Worm (Caenorhabditis elegans) whole organism, midembryonic: ENCODE measurements around the gene nhr-214.

Experiments used
- T22C8.4 ChIP-seq: fragments of 200-800 bp; sonication (Bioruptor generic); IDR thresholded peaks from 2 replicates; pipeline ENCODE4 v1.3.6; 2022; ENCODE audit warnings: missing genetic modification characterization, missing compliant biosample characterization
- cog-1 ChIP-seq: sonication (generic microtip); optimal IDR thresholded peaks from 2 replicates; lab custom pipeline; 2016; ENCODE audit warnings: missing genetic modification characterization, missing compliant biosample characterization
- flt-1 ChIP-seq: fragments of 200-800 bp; sonication (Bioruptor generic); IDR thresholded peaks from 2 replicates; pipeline ENCODE4 v1.3.6; 2022; ENCODE audit warnings: missing genetic modification characterization, missing compliant biosample characterization
- klf-2 ChIP-seq: fragments of 200-800 bp; sonication (Bioruptor generic); conservative IDR thresholded peaks from 2 replicates; pipeline ENCODE4 v1.3.6; 2022; ENCODE audit warnings: missing genetic modification reagents, missing genetic modification characterization, missing compliant biosample characterization
- med-1 ChIP-seq: sonication (generic microtip); optimal IDR thresholded peaks from 2 replicates; lab custom pipeline; 2017; ENCODE audit warnings: missing genetic modification characterization, mild to moderate bottlenecking, missing compliant biosample characterization, antibody characterized with exemption, missing genetic modification reagents; ENCODE audit not compliant: insufficient read depth
- ref-1 ChIP-seq: fragments of 200-800 bp; sonication (Bioruptor generic); conservative IDR thresholded peaks from 2 replicates; pipeline ENCODE4 v1.3.6; 2022; ENCODE audit warnings: missing genetic modification reagents, missing genetic modification characterization, missing compliant biosample characterization
- tab-1 ChIP-seq: fragments of 200-800 bp; sonication (Bioruptor generic); IDR thresholded peaks from 2 replicates; pipeline ENCODE4 v1.3.6; 2022; ENCODE audit warnings: missing genetic modification characterization, missing compliant biosample characterization
- ztf-23 ChIP-seq: fragments of 200-800 bp; sonication (Bioruptor generic); IDR thresholded peaks from 2 replicates; pipeline ENCODE4 v1.3.6; 2022; ENCODE audit warnings: missing genetic modification reagents, missing genetic modification characterization, missing compliant biosample characterization
- ztf-29 ChIP-seq: fragments of 200-800 bp; sonication (Bioruptor generic); IDR thresholded peaks from 2 replicates; pipeline ENCODE4 v1.3.6; 2022; ENCODE audit warnings: missing genetic modification reagents, missing genetic modification characterization, missing compliant biosample characterization

DNA sequence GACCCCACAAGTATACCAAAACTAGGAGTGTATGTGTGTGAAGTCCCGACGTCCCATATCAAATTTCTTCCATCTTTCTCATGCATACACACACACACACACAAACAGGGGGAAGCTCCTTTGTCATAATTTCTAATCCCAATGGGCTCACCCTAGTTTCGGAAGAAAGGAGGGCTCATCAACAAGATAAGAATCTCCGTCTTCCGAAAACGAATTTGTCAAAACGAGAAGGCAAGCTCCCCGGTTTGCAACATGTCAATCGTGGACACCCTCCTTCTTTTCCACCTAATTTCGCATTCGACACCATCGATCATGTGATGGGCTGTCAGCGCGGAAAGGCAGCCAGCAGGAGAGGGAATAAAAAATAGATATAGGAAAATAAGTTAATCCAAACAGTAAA lies 11.5 kb downstream of the nhr-214 start:
- TF ChIP-seq flt-1 (GFP tag; lab: Robert Waterston, UW) (no peak), ref-1 (GFP tag; lab: Robert Waterston, UW) (no peak), ztf-23 (GFP tag; lab: Robert Waterston, UW) (no peak), med-1 (GFP tag; lab: Kevin White, UChicago) (no peak), cog-1 (tag; lab: Kevin White, UChicago) (no peak), tab-1 (GFP tag; lab: Robert Waterston, UW) (no peak), T22C8.4 (GFP tag; lab: Robert Waterston, UW) (no peak), ztf-29 (GFP tag; lab: Robert Waterston, UW) (no peak), klf-2 (GFP tag; lab: Robert Waterston, UW) (no peak)
